Worm (Caenorhabditis elegans) whole organism, dauer: Measurements from ENCODE around the gene C27A2.8.
"Not testable (repeated sequence)": the region's sequence is repeated elsewhere in the genome, so short reads cannot be mapped to it uniquely, and the experiment has no call there.

Experiments
- unc-62 ChIP-seq: sonication (generic microtip); optimal IDR thresholded peaks from 2 replicates; lab custom pipeline; 2017; ENCODE audit warnings: missing biosample characterization, missing genetic modification reagents, missing genetic modification characterization

Gene C27A2.8

DNA sequence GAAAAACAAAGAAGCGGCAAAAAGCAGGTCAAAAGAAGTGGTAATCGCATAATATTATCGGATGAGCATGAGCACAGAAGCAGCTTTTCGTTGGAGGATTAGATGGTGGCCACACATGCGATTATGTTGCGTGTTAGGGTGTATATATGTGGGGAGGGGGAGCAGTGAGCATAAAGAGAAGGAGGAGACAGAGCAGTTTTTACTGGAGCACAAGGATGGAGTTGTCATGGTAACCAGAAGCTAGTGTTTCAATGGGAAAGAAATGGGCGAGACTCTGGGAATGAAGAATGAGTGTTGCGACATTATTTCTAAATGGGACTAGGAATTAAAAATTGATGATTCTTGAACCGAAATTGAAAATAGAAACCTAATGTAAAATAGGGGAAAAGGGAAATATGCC lies at the start of gene C27A2.8:
TSS of gene C27A2.8 (minus strand) at position 117 of the 400 bp plus-strand sequence.
- no peak for TF ChIP-seq unc-62

DNA sequence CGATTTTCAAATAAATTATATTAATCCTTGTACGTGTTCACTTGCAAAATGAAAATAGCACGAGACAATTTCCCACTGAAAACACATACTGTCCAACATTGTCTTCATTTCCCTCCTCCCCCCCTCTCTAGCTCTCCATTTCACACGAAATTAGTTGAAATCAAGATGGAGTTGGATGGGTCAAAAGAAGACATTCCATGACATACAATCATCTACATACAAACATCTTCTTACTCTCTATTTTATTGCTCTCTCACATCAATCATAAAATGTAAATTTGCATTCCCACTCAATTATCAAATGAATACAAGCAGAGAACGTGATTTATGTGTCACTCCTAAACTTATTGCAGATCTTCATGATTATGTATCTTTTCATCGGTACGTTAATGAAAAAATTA lies 47.9 kb upstream of the C27A2.8 start, which contains the start of gene srsy-1:
TSS of gene srsy-1 (plus strand) at position 301 of the 400 bp plus-strand sequence.
- TF ChIP-seq unc-62 = no peak

DNA sequence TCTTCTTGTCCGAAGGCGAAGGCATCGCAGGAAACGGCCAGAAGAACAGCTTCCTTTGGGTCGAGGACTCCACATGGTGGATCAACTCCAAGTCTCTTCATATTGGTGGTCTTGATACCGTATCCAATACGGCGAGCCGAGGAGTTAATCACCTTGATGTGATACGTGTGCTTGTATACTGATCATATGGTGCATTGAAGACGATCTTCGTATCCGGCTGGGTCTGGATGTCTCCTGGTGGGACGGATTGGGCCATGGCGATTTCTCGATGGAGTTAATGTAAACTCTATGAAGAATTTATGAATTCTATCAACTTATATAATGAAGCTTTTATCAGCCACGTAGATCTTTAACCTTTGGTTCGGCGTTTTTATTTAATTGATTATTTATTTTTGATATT lies 47.4 kb upstream of the C27A2.8 start, which contains the start of gene msp-74:
TSS of gene msp-74 (minus strand) at position 101 of the 400 bp plus-strand sequence.
- not testable (repeated sequence) for TF ChIP-seq unc-62

DNA sequence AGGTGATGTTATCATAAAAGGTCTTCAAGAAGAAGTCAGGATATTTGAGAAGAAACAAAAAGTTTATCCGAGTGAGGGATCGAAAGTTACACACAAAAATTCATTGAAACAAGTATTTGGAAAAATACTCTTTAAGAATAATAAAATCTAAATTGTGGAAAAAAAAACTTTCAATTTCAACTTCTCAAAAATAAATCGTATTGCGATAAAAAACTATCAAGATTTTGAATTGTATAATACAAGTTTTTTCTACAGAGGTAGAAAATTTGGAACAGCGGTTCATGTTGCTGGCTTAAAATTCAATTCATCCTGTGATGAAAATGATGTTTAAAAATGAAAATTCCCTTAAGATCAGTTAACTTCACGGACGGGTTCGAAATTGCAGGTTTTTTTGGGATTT lies 44.2 kb upstream of the C27A2.8 start, which contains the start of gene F09C12.8:
TSS of gene F09C12.8 (plus strand) at position 301 of the 400 bp plus-strand sequence.
- TF ChIP-seq unc-62 = no peak

DNA sequence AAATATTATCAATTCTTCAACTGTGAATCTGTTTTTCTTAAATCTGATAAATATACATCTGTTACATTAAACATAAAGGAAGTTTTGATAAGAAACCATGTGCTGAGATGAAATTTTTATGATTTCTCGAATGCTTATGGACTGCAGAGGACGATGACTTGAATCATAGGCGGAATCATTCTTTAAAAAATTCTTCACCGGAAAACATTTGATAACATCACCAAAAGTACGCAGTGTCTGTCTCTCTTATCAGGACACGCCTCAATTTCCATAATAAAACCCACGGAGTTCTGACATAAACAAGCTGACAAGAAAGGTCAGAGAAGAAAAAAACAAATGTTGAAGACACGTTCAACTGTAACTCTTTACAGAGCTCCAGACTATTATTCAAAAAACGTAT lies 41.9 kb upstream of the C27A2.8 start, which contains the start of gene F09C12.2:
TSS of gene F09C12.2 (plus strand) at position 320 of the 400 bp plus-strand sequence.
- TF ChIP-seq unc-62 = no peak

DNA sequence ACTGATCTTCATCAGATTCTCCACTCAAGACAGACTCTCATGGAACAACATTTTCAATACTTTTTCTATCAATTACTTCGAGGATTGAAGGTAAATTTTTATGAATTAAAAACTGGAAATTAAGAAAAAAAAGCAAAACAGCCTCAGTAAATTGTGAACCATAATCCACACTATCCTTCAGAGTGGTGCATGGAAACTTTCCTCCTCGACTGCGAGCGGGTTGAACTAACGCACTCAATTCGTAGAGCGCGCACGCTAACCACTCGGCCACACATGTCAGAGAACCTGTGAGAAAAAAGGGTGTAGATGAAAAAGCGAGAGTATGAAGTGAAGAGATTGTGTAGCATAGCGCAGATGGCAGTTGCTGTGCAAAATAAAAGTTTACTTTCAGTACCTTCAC lies 37.2 kb upstream of the C27A2.8 start:
- TF ChIP-seq unc-62 = no peak

DNA sequence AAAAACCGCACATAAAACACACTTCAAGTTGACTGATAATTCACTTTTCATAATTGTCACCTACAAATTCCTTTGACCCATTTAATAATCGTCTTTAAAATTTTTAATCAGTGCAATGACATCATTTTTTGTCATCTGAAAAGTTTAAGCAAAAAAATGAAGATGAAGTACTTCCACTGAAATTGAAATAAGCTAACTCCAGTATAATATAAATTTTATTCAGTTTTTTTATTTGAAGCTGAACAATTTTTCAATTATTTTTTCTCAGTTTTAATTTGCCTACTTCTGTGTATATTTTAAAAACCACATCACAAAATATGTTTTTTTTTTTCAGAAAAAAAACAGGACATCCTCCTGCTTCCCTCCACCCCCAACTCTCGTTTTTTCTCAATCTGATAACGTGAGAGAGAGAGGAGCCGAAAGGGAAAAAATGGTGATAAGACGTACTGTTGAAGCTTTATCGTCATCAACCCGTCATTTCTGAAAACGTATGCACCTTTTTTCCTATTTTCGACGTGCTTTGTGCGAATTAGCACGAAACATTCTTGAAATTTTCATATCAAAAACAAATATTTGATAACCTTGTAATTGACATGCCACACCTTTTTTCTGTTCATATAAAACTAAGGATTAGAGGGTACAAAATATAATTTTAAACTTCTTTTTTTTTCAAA lies 36.1 kb upstream of the C27A2.8 start, which contains the start of the genes C04G6.11 and mpk-2:
TSS of gene C04G6.11 (minus strand) at position 51 of the 674 bp plus-strand sequence.
TSS of gene mpk-2 (plus strand) at position 335 of the 674 bp plus-strand sequence.
- TF ChIP-seq unc-62 = no peak

DNA sequence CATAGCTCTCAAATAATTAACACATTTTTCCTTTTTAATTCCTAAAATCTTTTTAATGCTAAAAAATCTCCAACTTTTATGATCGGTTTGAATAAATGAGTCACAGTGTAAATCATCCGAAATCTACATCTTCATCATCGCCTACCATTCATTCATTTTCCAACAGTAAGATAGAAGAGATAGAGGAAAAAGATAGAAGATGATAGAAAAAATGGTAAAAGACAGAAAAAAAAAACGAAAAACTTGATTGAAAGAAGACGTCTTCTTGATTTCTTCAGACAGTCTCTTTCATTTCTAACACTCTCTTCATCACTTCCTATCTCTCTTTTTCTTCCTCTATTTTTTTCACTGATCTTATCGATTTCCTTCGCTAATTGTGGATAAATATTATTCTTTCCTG lies 35.3 kb upstream of the C27A2.8 start:
- no peak for TF ChIP-seq unc-62

DNA sequence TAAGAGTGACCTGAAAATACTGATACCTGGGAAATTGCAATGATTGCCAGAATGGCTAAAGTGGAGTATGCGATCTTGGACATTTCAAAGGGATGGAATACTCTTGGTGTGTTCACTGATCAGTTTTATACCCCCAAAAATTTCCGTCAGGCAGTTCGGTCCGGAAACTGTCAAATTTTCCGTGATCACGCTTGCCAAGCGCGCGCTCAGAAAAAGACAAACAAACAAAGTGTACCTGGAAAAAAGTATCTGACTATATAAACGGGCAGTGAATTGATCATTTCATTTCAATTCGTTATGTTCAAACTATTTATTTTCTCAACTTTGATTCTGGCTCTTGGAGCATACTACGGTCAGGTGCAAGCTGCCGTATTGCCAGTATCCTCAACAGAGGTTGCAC lies 33.9 kb upstream of the C27A2.8 start, which contains the start of the genes idpb-3 and idpb-1:
TSS of gene idpb-3 (minus strand) at position 101 of the 400 bp plus-strand sequence.
TSS of gene idpb-1 (plus strand) at position 284 of the 400 bp plus-strand sequence.
- TF ChIP-seq unc-62 = no peak

DNA sequence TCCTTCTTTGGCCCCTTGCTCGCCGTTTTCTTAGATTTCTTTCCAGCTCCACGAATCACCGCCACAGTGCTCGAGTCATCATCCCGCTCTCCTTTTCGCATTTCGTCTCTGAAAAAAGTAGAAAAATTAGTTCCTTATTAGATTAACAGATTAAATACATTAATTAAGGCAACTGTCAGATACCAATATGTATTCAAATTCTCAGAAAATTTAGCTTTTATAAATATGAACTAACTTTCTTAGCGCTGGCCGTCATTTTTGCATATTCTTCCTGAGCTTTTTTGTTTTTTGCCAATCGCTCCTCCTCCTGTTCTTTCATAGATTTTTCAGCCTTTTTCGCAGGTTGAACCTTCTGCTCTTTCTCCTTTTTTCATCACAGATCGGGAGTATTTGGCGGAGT lies 31.8 kb upstream of the C27A2.8 start, which contains the start of gene C04G6.6:
TSS of gene C04G6.6 (minus strand) at position 101 of the 400 bp plus-strand sequence.
- TF ChIP-seq unc-62 = no peak

DNA sequence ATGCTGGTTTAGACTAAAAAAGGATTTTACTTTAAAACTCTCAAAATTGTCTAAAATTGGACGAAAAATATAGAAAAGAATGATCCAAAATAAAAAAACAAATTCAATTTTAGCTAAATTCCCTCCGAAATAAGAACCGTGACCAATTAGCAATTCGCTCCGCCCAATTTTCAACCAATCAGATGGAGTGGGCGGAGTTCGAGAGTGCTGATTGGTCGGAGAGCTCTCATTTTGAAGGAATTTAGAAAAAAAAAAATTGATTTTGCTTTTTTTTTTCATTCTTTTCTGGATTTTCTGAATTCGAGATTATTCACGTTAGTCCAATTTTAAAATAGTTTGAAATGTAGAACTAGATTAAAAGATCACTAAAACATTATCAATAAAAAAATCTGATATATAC lies 31.2 kb upstream of the C27A2.8 start:
- TF ChIP-seq unc-62 = no peak

DNA sequence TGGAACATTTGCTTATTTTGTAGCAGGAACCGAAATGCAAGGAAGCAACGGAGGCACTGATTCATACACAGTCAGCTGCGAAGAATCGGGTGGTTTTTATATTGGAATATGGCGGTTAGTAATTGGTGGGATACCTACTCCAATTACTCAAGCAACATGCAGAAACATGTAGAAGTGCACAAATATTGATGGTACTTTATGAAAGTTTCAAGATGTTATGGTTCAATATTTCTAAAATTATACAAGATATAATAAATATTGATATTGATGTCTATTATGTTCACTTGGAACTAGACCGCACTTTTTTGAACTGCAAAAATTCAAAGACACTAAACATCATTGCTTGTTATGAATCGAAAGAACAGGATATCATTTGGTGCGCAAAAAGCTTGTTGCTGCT lies 26.1 kb upstream of the C27A2.8 start, which contains the start of gene C04G6.13:
TSS of gene C04G6.13 (plus strand) at position 301 of the 400 bp plus-strand sequence.
- no peak for TF ChIP-seq unc-62

DNA sequence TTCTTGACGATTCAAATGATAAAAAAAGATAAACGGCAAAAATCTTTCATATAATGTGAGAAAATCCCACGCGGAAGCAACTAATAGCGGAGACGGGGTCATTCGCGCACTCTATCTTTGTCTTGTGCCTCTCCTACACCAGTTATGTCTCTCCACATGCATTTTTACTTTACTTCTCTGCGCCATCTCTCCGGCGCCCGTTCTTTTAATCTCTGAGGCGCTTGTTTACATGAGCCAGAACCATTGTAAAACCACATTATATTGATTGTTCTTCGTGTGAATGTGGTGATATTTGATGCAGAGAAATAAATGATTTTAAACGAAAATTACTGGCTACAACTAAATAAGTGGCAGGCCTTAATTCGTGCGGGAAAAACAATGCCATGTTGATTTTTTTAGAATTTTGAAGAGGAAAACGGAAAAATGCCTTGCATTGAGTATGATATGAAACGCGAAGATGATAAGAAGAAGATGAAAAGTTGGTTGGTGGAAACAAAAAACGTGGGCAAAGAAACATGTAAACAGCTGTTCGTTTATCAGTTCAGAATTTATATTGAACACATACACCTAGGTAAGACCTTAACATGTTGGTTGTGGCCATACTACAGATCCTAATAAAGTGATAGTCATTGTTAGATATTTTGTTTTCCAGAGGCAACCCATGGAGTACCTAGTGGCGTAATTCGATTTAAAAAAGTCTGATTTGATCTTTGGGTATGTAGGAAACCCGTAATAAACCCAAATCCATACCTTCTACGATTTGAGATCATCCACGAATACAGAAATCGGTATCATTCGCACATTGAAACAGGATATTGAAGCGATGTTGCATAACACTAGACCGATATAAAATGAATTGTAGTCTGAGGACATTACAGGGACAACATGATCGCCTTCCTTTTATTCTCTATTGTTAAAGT lies 24.8 kb upstream of the C27A2.8 start, which contains the start of gene C04G6.2:
TSS of gene C04G6.2 (plus strand) at position 870 of the 920 bp plus-strand sequence.
- TF ChIP-seq unc-62 = no peak

DNA sequence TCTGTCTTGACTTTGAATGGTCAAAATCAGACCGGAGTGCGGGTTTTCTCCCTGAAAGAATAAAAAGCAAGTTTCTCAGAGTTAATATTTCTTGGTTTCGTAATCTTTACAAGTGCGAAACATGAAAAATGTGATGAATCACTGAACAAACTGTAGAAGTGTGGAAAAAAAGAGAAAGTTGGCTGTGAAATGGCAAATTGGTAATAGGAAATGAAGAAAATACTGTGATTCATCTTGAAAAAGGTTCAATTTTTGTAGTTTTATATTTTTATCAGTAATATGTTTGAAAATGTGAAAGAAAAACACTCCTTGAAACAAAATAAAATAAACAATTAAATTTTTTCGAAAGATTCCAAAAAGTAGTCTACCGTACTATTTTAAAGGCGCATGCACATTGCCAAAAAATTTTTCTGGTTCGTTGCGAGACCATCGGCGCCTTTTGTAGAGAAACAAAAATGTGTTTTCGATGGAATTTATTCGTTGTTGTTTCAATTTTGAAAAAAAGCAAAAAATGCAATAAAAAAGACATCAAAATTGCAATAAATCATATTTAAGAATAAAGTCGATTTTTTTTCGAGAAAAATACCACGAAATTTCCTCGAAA lies 23.9 kb upstream of the C27A2.8 start, which contains the start of gene pld-1:
TSS of gene pld-1 (minus strand) at position 51 of the 604 bp plus-strand sequence.
- no peak for TF ChIP-seq unc-62

DNA sequence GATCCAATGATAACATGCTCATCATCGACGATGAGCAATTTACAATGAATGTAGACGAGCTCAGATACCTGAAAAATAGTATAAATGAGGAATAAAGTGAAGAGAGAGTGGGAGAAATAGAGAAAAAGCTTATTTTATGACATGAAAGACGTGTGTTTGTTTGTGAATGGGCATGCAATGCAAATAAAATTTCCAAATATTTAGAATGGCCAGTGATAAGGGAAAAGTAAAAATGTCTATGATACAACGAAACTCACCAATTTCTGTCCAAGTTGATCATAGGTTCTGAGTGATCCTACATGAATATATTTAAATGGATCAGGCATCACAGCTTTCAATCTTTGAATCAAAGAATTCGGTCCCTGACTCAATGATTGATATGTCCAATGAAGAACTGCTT lies 18.3 kb upstream of the C27A2.8 start:
- TF ChIP-seq unc-62 = no peak

DNA sequence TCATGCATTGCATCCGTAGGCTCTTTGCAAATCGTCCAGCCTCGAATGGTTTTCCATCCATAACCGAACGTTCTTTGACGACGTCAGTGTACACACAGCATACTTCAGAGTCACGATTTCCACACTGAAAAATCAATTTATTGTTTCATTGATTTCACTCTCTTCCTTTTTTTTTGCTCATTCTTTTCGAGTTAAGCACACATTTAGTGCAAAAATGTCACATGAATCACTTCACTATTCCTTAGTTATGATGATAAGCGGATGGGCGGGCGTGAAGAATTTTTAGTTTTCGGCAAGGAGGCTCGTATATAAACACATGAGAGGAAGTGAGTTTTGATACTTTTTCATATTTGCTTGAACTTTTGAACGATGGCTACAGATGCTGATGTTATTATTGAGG lies 17.6 kb upstream of the C27A2.8 start, which contains the start of gene txt-9:
TSS of gene txt-9 (plus strand) at position 336 of the 400 bp plus-strand sequence.
- no peak for TF ChIP-seq unc-62
